Fruit fly (Drosophila melanogaster) whole organism, embryonic: ENCODE measurements around the gene CG43095.

Source experiments
- BEAF-32 ChIP-seq: fragments of 200-800 bp; sonication (Bioruptor generic); optimal IDR thresholded peaks from 3 replicates; lab custom pipeline; 2017; ENCODE audit warnings: missing biosample characterization, missing genetic modification characterization, mild to moderate bottlenecking, moderate library complexity, missing genetic modification reagents
- CG10267 ChIP-seq: fragments of 200-800 bp; sonication (Bioruptor generic); optimal IDR thresholded peaks from 2 replicates; lab custom pipeline; 2018; ENCODE audit warnings: missing biosample characterization, mild to moderate bottlenecking, missing genetic modification characterization, moderate library complexity
- CG12391 ChIP-seq: fragments of 200-800 bp; sonication (Bioruptor generic); optimal IDR thresholded peaks from 3 replicates; lab custom pipeline; 2018; ENCODE audit warnings: missing biosample characterization, mild to moderate bottlenecking, missing genetic modification characterization, moderate library complexity
- CG13296 ChIP-seq: fragments of 200-800 bp; sonication (Bioruptor generic); optimal IDR thresholded peaks from 3 replicates; lab custom pipeline; 2018; ENCODE audit warnings: missing biosample characterization, mild to moderate bottlenecking, missing genetic modification characterization
- CG13775 ChIP-seq: fragments of 200-800 bp; sonication (Bioruptor generic); optimal IDR thresholded peaks from 3 replicates; lab custom pipeline; 2017; ENCODE audit warnings: missing biosample characterization, mild to moderate bottlenecking, missing genetic modification characterization
- CG14667 ChIP-seq: fragments of 200-800 bp; sonication (Bioruptor generic); IDR thresholded peaks from 2 replicates; pipeline ENCODE4 v1.3.6; 2022; ENCODE audit warnings: missing biosample characterization, missing genetic modification characterization
- CG15601 ChIP-seq: fragments of 200-800 bp; sonication (Bioruptor generic); optimal IDR thresholded peaks from 3 replicates; lab custom pipeline; 2019; ENCODE audit warnings: missing biosample characterization, mild to moderate bottlenecking, missing genetic modification characterization, moderate library complexity
- CG17568 ChIP-seq: fragments of 200-800 bp; sonication (Bioruptor generic); optimal IDR thresholded peaks from 2 replicates; lab custom pipeline; 2018; ENCODE audit warnings: missing biosample characterization, mild to moderate bottlenecking, missing genetic modification characterization, moderate library complexity
- CG17802 ChIP-seq: fragments of 200-800 bp; sonication (Bioruptor generic); optimal IDR thresholded peaks from 2 replicates; lab custom pipeline; 2018; ENCODE audit warnings: missing biosample characterization, mild to moderate bottlenecking, missing genetic modification characterization, moderate library complexity
- CG18476 ChIP-seq: fragments of 200-800 bp; sonication (Bioruptor generic); optimal IDR thresholded peaks from 2 replicates; lab custom pipeline; 2016; ENCODE audit warnings: missing biosample characterization, mild to moderate bottlenecking, missing genetic modification characterization
- CG18764 ChIP-seq: fragments of 200-800 bp; sonication (Bioruptor generic); optimal IDR thresholded peaks from 3 replicates; lab custom pipeline; 2016; ENCODE audit warnings: missing biosample characterization, missing genetic modification characterization
- CG31388 ChIP-seq: fragments of 200-800 bp; sonication (Bioruptor generic); optimal IDR thresholded peaks from 2 replicates; lab custom pipeline; 2016; ENCODE audit warnings: missing biosample characterization, missing genetic modification characterization
- CG3281 ChIP-seq: fragments of 200-800 bp; sonication (Bioruptor generic); optimal IDR thresholded peaks from 3 replicates; lab custom pipeline; 2017; ENCODE audit warnings: missing biosample characterization, mild to moderate bottlenecking, missing genetic modification characterization
- CG4328 ChIP-seq: fragments of 200-800 bp; sonication (Bioruptor generic); optimal IDR thresholded peaks from 3 replicates; lab custom pipeline; 2017; ENCODE audit warnings: missing biosample characterization, missing genetic modification reagents, missing genetic modification characterization
- CG4360 ChIP-seq: fragments of 200-800 bp; sonication (Bioruptor generic); IDR thresholded peaks from 2 replicates; pipeline ENCODE4 v1.3.6; 2022; ENCODE audit warnings: missing biosample characterization, missing genetic modification characterization
- CG4820 ChIP-seq: fragments of 200-800 bp; sonication (Bioruptor generic); optimal IDR thresholded peaks from 3 replicates; lab custom pipeline; 2016; ENCODE audit warnings: missing biosample characterization, missing genetic modification characterization
- CG6765 ChIP-seq: fragments of 200-800 bp; sonication (Bioruptor generic); optimal IDR thresholded peaks from 3 replicates; lab custom pipeline; 2017; ENCODE audit warnings: missing biosample characterization, mild to moderate bottlenecking, missing genetic modification characterization
- CG7357 ChIP-seq: fragments of 200-800 bp; sonication (Bioruptor generic); IDR thresholded peaks from 3 replicates; pipeline ENCODE4 v1.3.6; 2022; ENCODE audit warnings: missing biosample characterization, missing genetic modification characterization
- CG7963 ChIP-seq: fragments of 200-800 bp; sonication (Bioruptor generic); IDR thresholded peaks from 3 replicates; pipeline ENCODE4 v1.3.6; 2022; ENCODE audit warnings: missing biosample characterization, missing genetic modification characterization; ENCODE audit not compliant: partially characterized antibody
- CG8359 ChIP-seq: fragments of 200-800 bp; sonication (Bioruptor generic); optimal IDR thresholded peaks from 2 replicates; lab custom pipeline; 2017; ENCODE audit warnings: missing biosample characterization, mild to moderate bottlenecking, missing genetic modification characterization, borderline replicate concordance
- CG9727 ChIP-seq: fragments of 200-800 bp; sonication (Bioruptor generic); optimal IDR thresholded peaks from 3 replicates; lab custom pipeline; 2017; ENCODE audit warnings: missing biosample characterization, mild to moderate bottlenecking, missing genetic modification characterization
- CG9797 ChIP-seq: fragments of 200-800 bp; sonication (Bioruptor generic); optimal IDR thresholded peaks from 3 replicates; lab custom pipeline; 2018; ENCODE audit warnings: missing biosample characterization, mild to moderate bottlenecking, missing genetic modification characterization
- Dp ChIP-seq: fragments of 200-800 bp; sonication (Bioruptor generic); optimal IDR thresholded peaks from 2 replicates; lab custom pipeline; 2018; ENCODE audit warnings: missing biosample characterization, mild to moderate bottlenecking, missing genetic modification characterization, moderate library complexity
- Dref ChIP-seq: fragments of 200-800 bp; sonication (Bioruptor generic); IDR thresholded peaks from 2 replicates; pipeline ENCODE4 v1.3.6; 2022; ENCODE audit warnings: missing biosample characterization, missing genetic modification characterization
- Lim3 ChIP-seq: fragments of 200-800 bp; sonication (Bioruptor generic); IDR thresholded peaks from 2 replicates; pipeline ENCODE4 v1.3.6; 2022; ENCODE audit warnings: missing biosample characterization, missing genetic modification characterization
- Max ChIP-seq: fragments of 200-800 bp; sonication (Bioruptor generic); optimal IDR thresholded peaks from 2 replicates; lab custom pipeline; 2016; ENCODE audit warnings: missing biosample characterization, mild to moderate bottlenecking, missing genetic modification characterization
- Nf-YC ChIP-seq: fragments of 200-800 bp; optimal IDR thresholded peaks from 3 replicates; lab custom pipeline; 2019; ENCODE audit warnings: missing biosample characterization, mild to moderate bottlenecking, missing genetic modification characterization, moderate library complexity
- NfI ChIP-seq: fragments of 200-800 bp; sonication (Bioruptor generic); optimal IDR thresholded peaks from 3 replicates; lab custom pipeline; 2018; ENCODE audit warnings: missing biosample characterization, mild to moderate bottlenecking, missing genetic modification characterization, moderate library complexity
- Scr ChIP-seq: fragments of 200-800 bp; sonication (Bioruptor generic); IDR thresholded peaks from 2 replicates; pipeline ENCODE4 v1.3.6; 2022; ENCODE audit warnings: missing biosample characterization, missing genetic modification characterization; ENCODE audit not compliant: partially characterized antibody
- Six4 ChIP-seq: fragments of 200-800 bp; sonication (Bioruptor generic); optimal IDR thresholded peaks from 2 replicates; lab custom pipeline; 2016; ENCODE audit warnings: missing biosample characterization, missing genetic modification characterization
- Trl ChIP-seq, 3 experiments: fragments of >200 bp in 2 of 3; fragments of 200-800 bp in 1 of 3; sonication (Bioruptor generic) in 1 of 3; optimal IDR thresholded peaks; 2 replicates in 1 of 3; 3 replicates in 2 of 3; lab custom pipeline; 2016 to 2017; ENCODE audit warnings: missing biosample characterization in 1 of 3, missing genetic modification characterization in 1 of 3
- ab ChIP-seq: fragments of 200-800 bp; sonication (Bioruptor generic); optimal IDR thresholded peaks from 2 replicates; lab custom pipeline; 2016; ENCODE audit warnings: missing biosample characterization, missing genetic modification characterization
- bsh ChIP-seq, 2 experiments: fragments of 200-800 bp; sonication (Bioruptor generic); optimal IDR thresholded peaks; 2 replicates each; lab custom pipeline; 2017 to 2018; ENCODE audit warnings: mild to moderate bottlenecking in 2 of 2, missing biosample characterization in 2 of 2, missing genetic modification characterization in 2 of 2, moderate library complexity in 1 of 2
- ci ChIP-seq: fragments of 200-800 bp; sonication (Bioruptor generic); IDR thresholded peaks from 3 replicates; pipeline ENCODE4 v1.3.6; 2022; ENCODE audit warnings: missing biosample characterization, missing genetic modification characterization
- dmrt99B ChIP-seq: fragments of 200-800 bp; sonication (Bioruptor generic); optimal IDR thresholded peaks from 2 replicates; lab custom pipeline; 2018; ENCODE audit warnings: missing biosample characterization, mild to moderate bottlenecking, missing genetic modification characterization, moderate library complexity
- fd96Cb ChIP-seq: fragments of 200-800 bp; sonication (Bioruptor generic); optimal IDR thresholded peaks from 2 replicates; lab custom pipeline; 2018; ENCODE audit warnings: missing biosample characterization, mild to moderate bottlenecking, missing genetic modification characterization, moderate library complexity
- fu2 ChIP-seq: fragments of 200-800 bp; sonication (Bioruptor generic); optimal IDR thresholded peaks from 2 replicates; lab custom pipeline; 2016; ENCODE audit warnings: missing biosample characterization, missing genetic modification characterization
- gcm ChIP-seq: fragments of 200-800 bp; sonication (Bioruptor generic); optimal IDR thresholded peaks from 2 replicates; lab custom pipeline; 2019; ENCODE audit warnings: missing biosample characterization, mild to moderate bottlenecking, missing genetic modification characterization, moderate library complexity
- gsb ChIP-seq: fragments of 200-800 bp; sonication (Bioruptor generic); IDR thresholded peaks from 2 replicates; pipeline ENCODE4 v1.3.6; 2022; ENCODE audit warnings: missing biosample characterization, missing genetic modification characterization
- jigr1 ChIP-seq: fragments of 200-800 bp; sonication (Bioruptor generic); IDR thresholded peaks from 3 replicates; pipeline ENCODE4 v1.3.6; 2022; ENCODE audit warnings: missing biosample characterization, missing genetic modification characterization
- lab ChIP-seq: fragments of 200-800 bp; sonication (Bioruptor generic); optimal IDR thresholded peaks from 3 replicates; lab custom pipeline; 2017; ENCODE audit warnings: missing biosample characterization, missing genetic modification characterization, mild to moderate bottlenecking, moderate library complexity, missing genetic modification reagents
- odd ChIP-seq: fragments of 200-800 bp; sonication (Bioruptor generic); optimal IDR thresholded peaks from 2 replicates; lab custom pipeline; 2017; ENCODE audit warnings: missing biosample characterization, mild to moderate bottlenecking, missing genetic modification characterization
- pho ChIP-seq: fragments of 200-800 bp; sonication (Bioruptor generic); optimal IDR thresholded peaks from 2 replicates; lab custom pipeline; 2016; ENCODE audit warnings: missing biosample characterization, missing genetic modification characterization
- pros ChIP-seq: fragments of 200-800 bp; sonication (Bioruptor generic); optimal IDR thresholded peaks from 3 replicates; lab custom pipeline; 2019; ENCODE audit warnings: missing biosample characterization, mild to moderate bottlenecking, missing genetic modification characterization, moderate library complexity
- slou ChIP-seq: fragments of 200-800 bp; sonication (Bioruptor generic); optimal IDR thresholded peaks from 3 replicates; lab custom pipeline; 2016; ENCODE audit warnings: missing biosample characterization, missing genetic modification characterization
- sob ChIP-seq: fragments of 200-800 bp; sonication (Bioruptor generic); IDR thresholded peaks from 2 replicates; pipeline ENCODE4 v1.3.6; 2022; ENCODE audit warnings: missing biosample characterization, missing genetic modification characterization
- sr ChIP-seq: fragments of 200-800 bp; sonication (Bioruptor generic); IDR thresholded peaks from 3 replicates; pipeline ENCODE4 v1.3.6; 2022; ENCODE audit warnings: missing biosample characterization, missing genetic modification characterization
- stc ChIP-seq: fragments of 200-800 bp; sonication (Bioruptor generic); IDR thresholded peaks from 2 replicates; pipeline ENCODE4 v1.3.6; 2022; ENCODE audit warnings: missing biosample characterization, missing genetic modification characterization
- tin ChIP-seq: fragments of 200-800 bp; sonication (Bioruptor generic); optimal IDR thresholded peaks from 3 replicates; lab custom pipeline; 2016; ENCODE audit warnings: missing biosample characterization, missing genetic modification characterization
- trh ChIP-seq: fragments of 200-800 bp; sonication (Bioruptor generic); optimal IDR thresholded peaks from 2 replicates; lab custom pipeline; 2016; ENCODE audit warnings: missing biosample characterization, missing genetic modification characterization
- z ChIP-seq: fragments of 200-800 bp; sonication (Bioruptor generic); IDR thresholded peaks from 3 replicates; pipeline ENCODE4 v1.3.6; 2022; ENCODE audit warnings: missing biosample characterization, missing genetic modification characterization

CG43095 gene

dm6 chr3R:22727857-22728256 is 43.7 kb downstream of the CG43095 start (continued):
- TF ChIP-seq CG9797 (GFP tag; lab: Kevin White, UChicago): no peak
- TF ChIP-seq CG18476: no peak
- TF ChIP-seq jigr1: no peak
- no peak for TF ChIP-seq BEAF-32 (GFP tag; lab: Kevin White, UChicago)
- no peak for TF ChIP-seq sr (GFP tag; lab: Robert Waterston, UW)
- no peak for TF ChIP-seq CG4328 (GFP tag; lab: Kevin White, UChicago)
- TF ChIP-seq Dref (GFP tag; lab: Robert Waterston, UW): no peak
- no peak for TF ChIP-seq pho (GFP tag; lab: Kevin White, UChicago)
- TF ChIP-seq fd96Cb (tag; lab: Kevin White, UChicago): no peak
- TF ChIP-seq ci: no peak
- no peak for TF ChIP-seq Scr
- no peak for TF ChIP-seq lab (GFP tag; lab: Kevin White, UChicago)
- no peak for TF ChIP-seq dmrt99B (tag; lab: Kevin White, UChicago)
- TF ChIP-seq CG17802: no peak
- no peak for TF ChIP-seq CG8359 (GFP tag; lab: Kevin White, UChicago)
- no peak for TF ChIP-seq CG7963 (GFP tag; lab: Robert Waterston, UW)
- TF ChIP-seq CG31388: no peak
- 0 out of 2 replicates have a peak, but pooled peaks have one; percentile 22 for TF ChIP-seq sob (GFP tag; lab: Robert Waterston, UW)
- TF ChIP-seq CG12391: no peak
- no peak for TF ChIP-seq CG17568 (GFP tag; lab: Kevin White, UChicago)
- TF ChIP-seq CG18764 (GFP tag; lab: Kevin White, UChicago): no peak
- no peak for TF ChIP-seq CG13296
- TF ChIP-seq CG13775 (GFP tag; lab: Kevin White, UChicago): no peak
- TF ChIP-seq CG3281 (GFP tag; lab: Kevin White, UChicago): no peak
- no peak for TF ChIP-seq z (GFP tag; lab: Robert Waterston, UW)
- no peak for TF ChIP-seq CG4360 (GFP tag; lab: Robert Waterston, UW)
- TF ChIP-seq tin (GFP tag; lab: Kevin White, UChicago): no peak
- TF ChIP-seq CG6765: no peak
- TF ChIP-seq stc (GFP tag; lab: Robert Waterston, UW): peak; percentile 66
- no peak for TF ChIP-seq Max
- TF ChIP-seq Nf-YC: no peak
- no peak for TF ChIP-seq gcm (GFP tag; lab: Kevin White, UChicago)
- TF ChIP-seq Six4 (GFP tag; lab: Kevin White, UChicago): no peak
- no peak for TF ChIP-seq CG15601 (tag; lab: Kevin White, UChicago)
- no peak for TF ChIP-seq slou
- no peak for TF ChIP-seq ab (GFP tag; lab: Kevin White, UChicago)
- no peak for TF ChIP-seq odd
- TF ChIP-seq fu2 (GFP tag; lab: Kevin White, UChicago): no peak
- no peak for TF ChIP-seq CG14667 (GFP tag; lab: Robert Waterston, UW)
- no peak for TF ChIP-seq CG9727 (GFP tag; lab: Kevin White, UChicago)
- TF ChIP-seq Lim3 (GFP tag; lab: Robert Waterston, UW): no peak
- TF ChIP-seq gsb (GFP tag; lab: Robert Waterston, UW): no peak
- TF ChIP-seq Dp (GFP tag; lab: Kevin White, UChicago): no peak
- TF ChIP-seq NfI (GFP tag; lab: Kevin White, UChicago): no peak
- TF ChIP-seq Trl (optimal IDR thresholded peaks at IDR 0.05; lab: Kevin White, UChicago): no peak
- TF ChIP-seq Trl (GFP tag; optimal IDR thresholded peaks at IDR 0.05; lab: Kevin White, UChicago): no peak
- TF ChIP-seq CG4820 (GFP tag; lab: Kevin White, UChicago): no peak
- TF ChIP-seq bsh (GFP tag; optimal IDR thresholded peaks at IDR 0.05; lab: Kevin White, UChicago): no peak
- no peak for TF ChIP-seq pros (GFP tag; lab: Kevin White, UChicago)
- TF ChIP-seq CG10267: no peak
- no peak for TF ChIP-seq CG7357
- no peak for TF ChIP-seq trh (GFP tag; lab: Kevin White, UChicago)
